Fruit fly (Drosophila melanogaster): Measurements from ENCODE around the gene CG43342.

CG43342 gene

dm6 chr3R:22400246-22400645, 19.1 kb downstream of the CG43342 start (continued):
- no peak for TF ChIP-seq schlank (tag; optimal IDR thresholded peaks at IDR 0.05)
- TF ChIP-seq dan (GFP tag; IDR thresholded peaks at IDR 0.05): no peak
- TF ChIP-seq Taf1 (GFP tag; IDR thresholded peaks at IDR 0.05): peak; percentile 55
- TF ChIP-seq CG17829 (tag; optimal IDR thresholded peaks at IDR 0.05): peak; percentile 6
- no peak for TF ChIP-seq CG12236 (GFP tag; optimal IDR thresholded peaks at IDR 0.05)
- TF ChIP-seq phol (tag; optimal IDR thresholded peaks at IDR 0.05): no peak
- no peak for TF ChIP-seq Fer1 (GFP tag; optimal IDR thresholded peaks at IDR 0.05)
- TF ChIP-seq CG1529 (GFP tag; optimal IDR thresholded peaks at IDR 0.05): no peak
- no peak for TF ChIP-seq CG2202 (tag; optimal IDR thresholded peaks at IDR 0.05)
- TF ChIP-seq bsh (GFP tag; optimal IDR thresholded peaks at IDR 0.05): peak; percentile 14 to 58
- TF ChIP-seq slbo (GFP tag; IDR thresholded peaks at IDR 0.05): peak; percentile 73
- TF ChIP-seq nerfin-1 (tag; optimal IDR thresholded peaks at IDR 0.05): no peak
- no peak for TF ChIP-seq ara (GFP tag; IDR thresholded peaks at IDR 0.05)
- TF ChIP-seq Lim3 (GFP tag; IDR thresholded peaks at IDR 0.05): no peak
- no peak for TF ChIP-seq Sox100B (GFP tag; optimal IDR thresholded peaks at IDR 0.05)
- peak; percentile 16 for TF ChIP-seq Ets65A (GFP tag)
- no peak for TF ChIP-seq klu (GFP tag; IDR thresholded peaks at IDR 0.05)
- no peak for TF ChIP-seq Bdp1 (GFP tag; optimal IDR thresholded peaks at IDR 0.05)
- no peak for TF ChIP-seq CHES-1-like (GFP tag; optimal IDR thresholded peaks at IDR 0.05)
- TF ChIP-seq CG14965 (GFP tag; optimal IDR thresholded peaks at IDR 0.05; ENCODE audit: borderline replicate concordance): no peak
- TF ChIP-seq chif (GFP tag; optimal IDR thresholded peaks at IDR 0.05): peak in 1 of 2 experiments; percentile 7
- no peak for TF ChIP-seq Antp (GFP tag; optimal IDR thresholded peaks at IDR 0.05)
- TF ChIP-seq kah (GFP tag; optimal IDR thresholded peaks at IDR 0.05): no peak
- no peak for TF ChIP-seq Awh (GFP tag; IDR thresholded peaks at IDR 0.05)
- TF ChIP-seq Trl (optimal IDR thresholded peaks at IDR 0.05): no peak
- TF ChIP-seq Trl (GFP tag; optimal IDR thresholded peaks at IDR 0.05): no peak
- TF ChIP-seq CG6765 (GFP tag; optimal IDR thresholded peaks at IDR 0.05): no peak
- TF ChIP-seq salm (tag; optimal IDR thresholded peaks at IDR 0.05): no peak
- no peak for TF ChIP-seq pb (GFP tag; optimal IDR thresholded peaks at IDR 0.05)
- TF ChIP-seq CG3281 (GFP tag; optimal IDR thresholded peaks at IDR 0.05): no peak
- no peak for TF ChIP-seq CG4404 (GFP tag; IDR thresholded peaks at IDR 0.05)
- no peak for TF ChIP-seq D19B (GFP tag; optimal IDR thresholded peaks at IDR 0.05)
- 0 out of 2 replicates have a peak, but pooled peaks have one; percentile 15 for TF ChIP-seq CG7372 (GFP tag; IDR thresholded peaks at IDR 0.05)
- no peak for TF ChIP-seq crp (GFP tag; optimal IDR thresholded peaks at IDR 0.05)
- TF ChIP-seq ac (GFP tag; optimal IDR thresholded peaks at IDR 0.05): no peak
- no peak for TF ChIP-seq Myb (GFP tag; optimal IDR thresholded peaks at IDR 0.05)
- TF ChIP-seq lab (GFP tag; optimal IDR thresholded peaks at IDR 0.05): no peak
- TF ChIP-seq CG11398 (GFP tag; optimal IDR thresholded peaks at IDR 0.05): no peak
- no peak for TF ChIP-seq CG14710 (tag; optimal IDR thresholded peaks at IDR 0.05)
- no peak for TF ChIP-seq h (optimal IDR thresholded peaks at IDR 0.05)
- 0 out of 2 replicates have a peak, but pooled peaks have one; percentile 29 for TF ChIP-seq sob (GFP tag; IDR thresholded peaks at IDR 0.05)
- no peak for TF ChIP-seq hth (optimal IDR thresholded peaks at IDR 0.05)
- no peak for TF ChIP-seq usp (GFP tag; optimal IDR thresholded peaks at IDR 0.05)
- no peak for TF ChIP-seq CG8281 (tag; optimal IDR thresholded peaks at IDR 0.05)
- no peak for TF ChIP-seq Fer3 (tag; optimal IDR thresholded peaks at IDR 0.05)
- TF ChIP-seq pum (GFP tag; optimal IDR thresholded peaks at IDR 0.05): no peak
- no peak for TF ChIP-seq Hr78 (GFP tag; optimal IDR thresholded peaks at IDR 0.05)
- TF ChIP-seq fd3F (GFP tag; optimal IDR thresholded peaks at IDR 0.05): peak; percentile 28
- peak; percentile 40; the same call in 1 of the 2 replicates for TF ChIP-seq Ada2b (GFP tag; IDR thresholded peaks at IDR 0.05)
- no peak for TF ChIP-seq CG7987 (GFP tag; optimal IDR thresholded peaks at IDR 0.05)
- no peak for TF ChIP-seq ERR (GFP tag; optimal IDR thresholded peaks at IDR 0.05)
- no peak for TF ChIP-seq kni (GFP tag; optimal IDR thresholded peaks at IDR 0.05)
- TF ChIP-seq ash1 (GFP tag; optimal IDR thresholded peaks at IDR 0.05): no peak
